Fruit fly (Drosophila melanogaster) whole organism, embryonic: ENCODE measurements around the gene CG32026.
A peak's percentile ranks its signal among the peaks of the same experiment; 100 is the strongest.

Experiments
- Atf6 ChIP-seq: fragments of 200-800 bp; sonication (Bioruptor generic); IDR thresholded peaks from 2 replicates; pipeline ENCODE4 v1.3.6; 2022; ENCODE audit warnings: missing biosample characterization, missing genetic modification characterization
- B-H2 ChIP-seq: fragments of 200-800 bp; sonication (Bioruptor generic); optimal IDR thresholded peaks from 2 replicates; lab custom pipeline; 2018; ENCODE audit warnings: missing biosample characterization, mild to moderate bottlenecking, missing genetic modification characterization
- Bdp1 ChIP-seq: fragments of 200-800 bp; sonication (Bioruptor generic); optimal IDR thresholded peaks from 3 replicates; lab custom pipeline; 2016; ENCODE audit warnings: missing biosample characterization, missing genetic modification characterization
- C15 ChIP-seq: fragments of 200-800 bp; sonication (Bioruptor generic); IDR thresholded peaks from 3 replicates; pipeline ENCODE4 v1.3.6; 2022; ENCODE audit warnings: missing biosample characterization, missing genetic modification characterization
- CG10565 ChIP-seq: fragments of 200-800 bp; sonication (Bioruptor generic); optimal IDR thresholded peaks from 3 replicates; lab custom pipeline; 2016; ENCODE audit warnings: missing biosample characterization, mild to moderate bottlenecking, missing genetic modification characterization
- CG11560 ChIP-seq: fragments of 200-800 bp; sonication (Bioruptor generic); IDR thresholded peaks from 3 replicates; pipeline ENCODE4 v1.3.6; 2022; ENCODE audit warnings: missing biosample characterization, missing genetic modification characterization
- CG15479 ChIP-seq: fragments of 200-800 bp; sonication (Bioruptor generic); optimal IDR thresholded peaks from 3 replicates; lab custom pipeline; 2019; ENCODE audit warnings: missing biosample characterization, mild to moderate bottlenecking, missing genetic modification characterization, moderate library complexity
- CG17361 ChIP-seq: fragments of 200-800 bp; sonication (Bioruptor generic); IDR thresholded peaks from 3 replicates; pipeline ENCODE4 v1.3.6; 2022; ENCODE audit warnings: missing biosample characterization, missing genetic modification characterization
- CG30020 ChIP-seq: fragments of 200-800 bp; optimal IDR thresholded peaks from 2 replicates; lab custom pipeline; 2019; ENCODE audit warnings: missing biosample characterization, mild to moderate bottlenecking, missing genetic modification characterization, moderate library complexity
- CG30403 ChIP-seq: fragments of 200-800 bp; sonication (Bioruptor generic); optimal IDR thresholded peaks from 3 replicates; lab custom pipeline; 2016; ENCODE audit warnings: missing biosample characterization, missing genetic modification characterization
- CG33557 ChIP-seq: fragments of 200-800 bp; sonication (Bioruptor generic); optimal IDR thresholded peaks from 2 replicates; lab custom pipeline; 2019; ENCODE audit warnings: missing biosample characterization, mild to moderate bottlenecking, missing genetic modification characterization, moderate library complexity
- CG3995 ChIP-seq: fragments of 200-800 bp; sonication (Bioruptor generic); optimal IDR thresholded peaks from 3 replicates; lab custom pipeline; 2016; ENCODE audit warnings: missing biosample characterization, missing genetic modification characterization
- CG43689 ChIP-seq: fragments of 200-800 bp; sonication (Bioruptor generic); IDR thresholded peaks from 2 replicates; pipeline ENCODE4 v1.3.6; 2022; ENCODE audit warnings: missing biosample characterization, missing genetic modification characterization
- CG4404 ChIP-seq: fragments of 200-800 bp; sonication (Bioruptor generic); IDR thresholded peaks from 2 replicates; pipeline ENCODE4 v1.3.6; 2022; ENCODE audit warnings: missing biosample characterization, missing genetic modification characterization
- CG7745 ChIP-seq: fragments of 200-800 bp; sonication (Bioruptor generic); optimal IDR thresholded peaks from 2 replicates; lab custom pipeline; 2018; ENCODE audit warnings: missing biosample characterization, mild to moderate bottlenecking, missing genetic modification characterization, moderate library complexity
- CG8359 ChIP-seq: fragments of 200-800 bp; sonication (Bioruptor generic); optimal IDR thresholded peaks from 2 replicates; lab custom pipeline; 2017; ENCODE audit warnings: missing biosample characterization, mild to moderate bottlenecking, missing genetic modification characterization, borderline replicate concordance
- CHES-1-like ChIP-seq: fragments of 200-800 bp; sonication (Bioruptor generic); optimal IDR thresholded peaks from 2 replicates; lab custom pipeline; 2016; ENCODE audit warnings: missing biosample characterization, missing genetic modification characterization
- Gsc ChIP-seq: fragments of 200-800 bp; sonication (Bioruptor generic); IDR thresholded peaks from 2 replicates; pipeline ENCODE4 v1.3.6; 2022; ENCODE audit warnings: missing biosample characterization, missing genetic modification characterization
- HLH3B ChIP-seq: fragments of 200-800 bp; sonication (Bioruptor generic); IDR thresholded peaks from 2 replicates; pipeline ENCODE4 v1.3.6; 2022; ENCODE audit warnings: missing biosample characterization, missing genetic modification characterization
- Hsf ChIP-seq: fragments of 200-800 bp; sonication (Bioruptor generic); optimal IDR thresholded peaks from 3 replicates; lab custom pipeline; 2016; ENCODE audit warnings: missing biosample characterization, missing genetic modification characterization
- NC2α ChIP-seq: fragments of 200-800 bp; sonication (Bioruptor generic); optimal IDR thresholded peaks from 2 replicates; lab custom pipeline; 2016; ENCODE audit warnings: missing biosample characterization, missing genetic modification characterization
- Ravus ChIP-seq: fragments of 200-800 bp; sonication (Bioruptor generic); IDR thresholded peaks from 2 replicates; pipeline ENCODE4 v1.3.6; 2022; ENCODE audit warnings: missing biosample characterization, missing genetic modification characterization
- Scr ChIP-seq: fragments of 200-800 bp; sonication (Bioruptor generic); IDR thresholded peaks from 2 replicates; pipeline ENCODE4 v1.3.6; 2022; ENCODE audit warnings: missing biosample characterization, missing genetic modification characterization; ENCODE audit not compliant: partially characterized antibody
- Stat92E ChIP-seq, 3 experiments: fragments of >200 bp in 2 of 3; fragments of 200-800 bp in 1 of 3; sonication (Bioruptor generic) in 1 of 3; optimal IDR thresholded peaks; 2 replicates each; lab custom pipeline; 2017 to 2019; ENCODE audit warnings: missing biosample characterization in 3 of 3, missing genetic modification characterization in 3 of 3, mild to moderate bottlenecking in 1 of 3, moderate library complexity in 1 of 3
- Tbp ChIP-seq: fragments of >200 bp; optimal IDR thresholded peaks from 2 replicates; lab custom pipeline; 2018; ENCODE audit warnings: missing biosample characterization, missing genetic modification characterization
- ase ChIP-seq: fragments of 200-800 bp; sonication (Bioruptor generic); IDR thresholded peaks from 3 replicates; pipeline ENCODE4 v1.3.6; 2022; ENCODE audit warnings: missing biosample characterization, missing genetic modification characterization
- bab2 ChIP-seq: fragments of 200-800 bp; sonication (Bioruptor generic); optimal IDR thresholded peaks from 2 replicates; lab custom pipeline; 2016; ENCODE audit warnings: missing biosample characterization, missing genetic modification characterization
- cad ChIP-seq: fragments of >200 bp; optimal IDR thresholded peaks from 2 replicates; lab custom pipeline; 2017; ENCODE audit warnings: missing biosample characterization, missing genetic modification characterization
- caup ChIP-seq: fragments of 200-800 bp; sonication (Bioruptor generic); optimal IDR thresholded peaks from 3 replicates; lab custom pipeline; 2017; ENCODE audit warnings: missing biosample characterization, mild to moderate bottlenecking, missing genetic modification characterization, moderate library complexity; ENCODE audit not compliant: severe bottlenecking
- chm ChIP-seq: fragments of 200-800 bp; sonication (Bioruptor generic); IDR thresholded peaks from 2 replicates; pipeline ENCODE4 v1.3.6; 2022; ENCODE audit warnings: missing biosample characterization, missing genetic modification characterization
- corto ChIP-seq: fragments of 200-800 bp; sonication (Bioruptor generic); optimal IDR thresholded peaks from 2 replicates; lab custom pipeline; 2016; ENCODE audit warnings: missing biosample characterization, mild to moderate bottlenecking, missing genetic modification characterization, moderate library complexity
- danr ChIP-seq: fragments of 200-800 bp; sonication (Bioruptor generic); IDR thresholded peaks from 2 replicates; pipeline ENCODE4 v1.3.6; 2022; ENCODE audit warnings: missing biosample characterization, missing genetic modification characterization
- dmrt99B ChIP-seq: fragments of 200-800 bp; sonication (Bioruptor generic); optimal IDR thresholded peaks from 2 replicates; lab custom pipeline; 2018; ENCODE audit warnings: missing biosample characterization, mild to moderate bottlenecking, missing genetic modification characterization, moderate library complexity
- en ChIP-seq: fragments of 200-800 bp; sonication (Bioruptor generic); optimal IDR thresholded peaks from 2 replicates; lab custom pipeline; 2016; ENCODE audit warnings: missing biosample characterization, missing genetic modification characterization
- grn ChIP-seq: fragments of 200-800 bp; sonication (Bioruptor generic); optimal IDR thresholded peaks from 3 replicates; lab custom pipeline; 2017; ENCODE audit warnings: missing biosample characterization, missing genetic modification characterization
- hbn ChIP-seq: fragments of 200-800 bp; sonication (Bioruptor generic); IDR thresholded peaks from 2 replicates; pipeline ENCODE4 v1.3.6; 2022; ENCODE audit warnings: missing biosample characterization, missing genetic modification characterization; ENCODE audit not compliant: partially characterized antibody
- lab ChIP-seq: fragments of 200-800 bp; sonication (Bioruptor generic); optimal IDR thresholded peaks from 3 replicates; lab custom pipeline; 2017; ENCODE audit warnings: missing biosample characterization, missing genetic modification characterization, mild to moderate bottlenecking, moderate library complexity, missing genetic modification reagents
- nerfin-1 ChIP-seq: fragments of 200-800 bp; sonication (Bioruptor generic); optimal IDR thresholded peaks from 3 replicates; lab custom pipeline; 2019; ENCODE audit warnings: missing biosample characterization, mild to moderate bottlenecking, missing genetic modification characterization, moderate library complexity
- nom ChIP-seq: fragments of 200-800 bp; sonication (Bioruptor generic); optimal IDR thresholded peaks from 2 replicates; lab custom pipeline; 2017; ENCODE audit warnings: missing biosample characterization, missing genetic modification characterization, mild to moderate bottlenecking, moderate library complexity, missing genetic modification reagents
- otp ChIP-seq: fragments of 200-800 bp; sonication (Bioruptor generic); IDR thresholded peaks from 3 replicates; pipeline ENCODE4, ENCODE4 v1.3.6; 2022; ENCODE audit warnings: missing biosample characterization, missing genetic modification characterization
- sens ChIP-seq: fragments of 200-800 bp; sonication (Bioruptor generic); peaks from one replicate; lab custom pipeline; 2016; ENCODE audit warnings: missing biosample characterization, missing genetic modification characterization
- sima ChIP-seq: fragments of 200-800 bp; sonication (Bioruptor generic); optimal IDR thresholded peaks from 2 replicates; lab custom pipeline; 2016; ENCODE audit warnings: missing biosample characterization, missing genetic modification characterization
- slp2 ChIP-seq: fragments of 200-800 bp; sonication (Bioruptor generic); optimal IDR thresholded peaks from 2 replicates; lab custom pipeline; 2016; ENCODE audit warnings: missing biosample characterization, missing genetic modification characterization
- sna ChIP-seq: fragments of 200-800 bp; sonication (Bioruptor generic); IDR thresholded peaks from 2 replicates; pipeline ENCODE4 v1.3.6; 2022; ENCODE audit warnings: missing biosample characterization, missing genetic modification characterization; ENCODE audit not compliant: partially characterized antibody
- so ChIP-seq: fragments of 200-800 bp; sonication (Bioruptor generic); IDR thresholded peaks from 3 replicates; pipeline ENCODE4 v1.3.6; 2022; ENCODE audit warnings: missing biosample characterization, missing genetic modification characterization
- sob ChIP-seq: fragments of 200-800 bp; sonication (Bioruptor generic); IDR thresholded peaks from 2 replicates; pipeline ENCODE4 v1.3.6; 2022; ENCODE audit warnings: missing biosample characterization, missing genetic modification characterization
- tna ChIP-seq: fragments of 200-800 bp; sonication (Bioruptor generic); IDR thresholded peaks from 2 replicates; pipeline ENCODE4 v1.3.6; 2022; ENCODE audit warnings: missing biosample characterization, missing genetic modification characterization; ENCODE audit not compliant: partially characterized antibody
- trh ChIP-seq: fragments of 200-800 bp; sonication (Bioruptor generic); optimal IDR thresholded peaks from 2 replicates; lab custom pipeline; 2016; ENCODE audit warnings: missing biosample characterization, missing genetic modification characterization
- vvl ChIP-seq: fragments of 200-800 bp; sonication (Bioruptor generic); IDR thresholded peaks from 2 replicates; pipeline ENCODE4 v1.3.6; 2022; ENCODE audit warnings: missing biosample characterization, missing genetic modification characterization
- zen2 ChIP-seq: fragments of 200-800 bp; sonication (Bioruptor generic); IDR thresholded peaks from 3 replicates; pipeline ENCODE4 v1.3.6; 2022; ENCODE audit warnings: missing biosample characterization, missing genetic modification characterization; ENCODE audit not compliant: partially characterized antibody

Gene CG32026

DNA sequence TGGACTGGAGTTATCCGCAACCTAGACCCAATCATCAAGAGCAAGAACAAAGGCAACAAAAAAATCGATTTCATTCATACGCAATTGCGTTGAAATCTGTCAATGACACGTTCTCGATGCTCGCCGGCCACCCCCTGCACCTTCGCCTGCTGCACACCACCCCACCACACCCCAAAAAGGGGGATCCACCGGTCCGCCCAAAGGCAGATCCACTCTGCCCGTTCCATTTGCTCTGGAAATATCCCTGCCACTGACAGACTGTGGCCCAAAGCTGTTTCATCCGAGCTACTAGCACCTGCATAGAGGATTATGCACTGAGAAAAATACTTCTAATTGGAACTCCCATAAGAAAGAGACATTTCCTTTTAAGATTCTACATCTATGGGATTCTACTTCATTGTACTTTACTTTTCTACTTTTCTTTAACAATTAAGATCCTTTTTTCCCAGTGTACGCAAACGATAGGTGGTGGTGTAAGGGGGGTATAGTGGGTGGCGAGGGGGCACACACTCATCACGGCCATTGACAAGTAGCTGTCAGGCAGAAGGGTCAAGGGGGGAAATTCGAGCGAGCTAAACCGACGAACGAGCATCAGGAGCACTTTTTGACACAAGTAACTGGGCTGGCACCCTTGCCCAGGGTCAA, 12.4 kb upstream of the CG32026 start (continued):
- TF ChIP-seq caup (GFP tag; lab: Kevin White, UChicago) (peak; percentile 26), CG10565 (no peak), CG17361 (peak; percentile 68; the same call in 2 of the 3 replicates), CG4404 (GFP tag; lab: Robert Waterston, UW) (no peak), NC2α (no peak), C15 (GFP tag; lab: Robert Waterston, UW) (no peak), CG3995 (GFP tag; lab: Kevin White, UChicago) (no peak), danr (GFP tag; lab: Robert Waterston, UW) (no peak), Gsc (GFP tag; lab: Robert Waterston, UW) (no peak), nom (peak; percentile 39), CG33557 (GFP tag; lab: Kevin White, UChicago) (no peak), sima (GFP tag; lab: Kevin White, UChicago) (no peak), Hsf (GFP tag; lab: Kevin White, UChicago) (peak; percentile 41), Scr (GFP tag; lab: Robert Waterston, UW) (no peak), Tbp (no peak), chm (GFP tag; lab: Robert Waterston, UW) (no peak), CG30403 (peak; percentile 31), zen2 (GFP tag; lab: Robert Waterston, UW) (no peak), trh (GFP tag; lab: Kevin White, UChicago) (no peak), sna (GFP tag; lab: Robert Waterston, UW) (no peak), sob (GFP tag; lab: Robert Waterston, UW) (0 out of 2 replicates have a peak, but pooled peaks have one; percentile 48), ase (GFP tag; lab: Robert Waterston, UW) (no peak), cad (GFP tag; lab: Kevin White, UChicago) (no peak), dmrt99B (peak; percentile 75), corto (GFP tag; lab: Kevin White, UChicago) (no peak), so (GFP tag; lab: Robert Waterston, UW) (peak; percentile 23; the same call in 1 of the 3 replicates), HLH3B (GFP tag; lab: Robert Waterston, UW) (peak; percentile 57; the same call in 1 of the 2 replicates), otp (peak; percentile 49; the same call in 1 of the 3 replicates), en (GFP tag; lab: Kevin White, UChicago) (no peak), hbn (GFP tag; lab: Robert Waterston, UW) (no peak), tna (no peak), CG43689 (GFP tag; lab: Robert Waterston, UW) (no peak), sens (peak; percentile 87), slp2 (GFP tag; lab: Kevin White, UChicago) (no peak), CHES-1-like (peak; percentile 25)

DNA sequence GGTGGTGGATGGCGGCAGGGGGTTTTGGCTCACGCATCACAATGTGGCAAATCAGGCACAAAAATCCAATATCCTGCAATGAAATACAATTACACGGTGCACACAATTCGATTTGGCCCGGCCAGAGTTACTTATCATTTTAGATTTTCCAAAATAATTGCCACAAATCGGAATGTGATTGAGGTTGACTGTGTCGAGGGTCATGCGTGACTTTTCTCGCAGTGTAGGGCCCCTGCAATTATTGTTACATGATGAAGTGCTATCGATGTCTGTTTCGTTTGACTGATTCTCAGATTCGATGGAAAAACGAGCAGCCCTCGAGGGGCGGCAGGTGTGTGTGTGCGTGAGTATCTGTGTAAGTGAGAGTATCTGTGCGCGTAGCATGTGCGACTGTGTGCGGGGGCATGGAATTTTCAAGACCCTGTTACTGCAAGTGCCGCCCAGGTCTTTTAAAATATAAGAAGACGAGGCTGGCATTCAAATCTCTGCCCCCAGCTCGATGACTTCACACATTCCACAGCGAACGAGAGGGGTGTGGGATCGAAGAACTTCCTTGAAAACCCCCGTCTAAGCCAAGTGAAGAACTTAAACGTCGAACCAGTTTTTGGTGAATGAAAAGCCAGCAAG, 11.7 kb upstream of the CG32026 start:
- TF ChIP-seq Atf6 = no peak
- no peak for TF ChIP-seq B-H2 (GFP tag; lab: Kevin White, UChicago)
- TF ChIP-seq lab = no peak
- no peak for TF ChIP-seq nom
- TF ChIP-seq grn (GFP tag; lab: Kevin White, UChicago) = no peak
- no peak for TF ChIP-seq CG11560 (tag; lab: Robert Waterston, UW)
- TF ChIP-seq CG30020 = no peak
- no peak for TF ChIP-seq CG8359 (GFP tag; lab: Kevin White, UChicago)
- TF ChIP-seq Bdp1 (GFP tag; lab: Kevin White, UChicago) = no peak
- TF ChIP-seq Ravus = no peak
- TF ChIP-seq vvl = 0 out of 2 replicates have a peak, but pooled peaks have one; percentile 6
- peak; percentile 42 for TF ChIP-seq nerfin-1 (tag; lab: Kevin White, UChicago)
- no peak for TF ChIP-seq CG15479 (GFP tag; lab: Kevin White, UChicago)
- TF ChIP-seq bab2 (GFP tag; lab: Kevin White, UChicago) = no peak
- no peak for TF ChIP-seq CG7745 (tag; lab: Kevin White, UChicago)
- peak in 1 of 3 experiments; percentile 2 for TF ChIP-seq Stat92E (GFP tag; optimal IDR thresholded peaks at IDR 0.05; lab: Kevin White, UChicago)
